Worm (Caenorhabditis elegans) whole organism, L3 larva: Measurements from ENCODE around the gene dsl-5.

Source experiments
- aly-2 ChIP-seq: fragments of 150-350 bp; optimal IDR thresholded peaks from 2 replicates; lab custom pipeline; 2014; ENCODE audit warnings: missing biosample characterization, missing genetic modification characterization
- ama-1 ChIP-seq: fragments of 150-350 bp; optimal IDR thresholded peaks from 2 replicates; lab custom pipeline; 2018
- ceh-82 ChIP-seq: fragments of 150-350 bp; optimal IDR thresholded peaks from 2 replicates; lab custom pipeline; 2014; ENCODE audit warnings: missing biosample characterization, missing genetic modification characterization
- daf-12 ChIP-seq: fragments of 150-350 bp; optimal IDR thresholded peaks from 2 replicates; lab custom pipeline; 2014; ENCODE audit warnings: missing biosample characterization, missing genetic modification reagents, missing genetic modification characterization
- egl-27 ChIP-seq: sonication (generic microtip); optimal IDR thresholded peaks from 4 replicates; lab custom pipeline; 2017; ENCODE audit warnings: missing biosample characterization, missing genetic modification reagents, missing genetic modification characterization
- egl-5 ChIP-seq: fragments of 150-350 bp; optimal IDR thresholded peaks from 2 replicates; lab custom pipeline; 2017; ENCODE audit warnings: missing biosample characterization, missing genetic modification reagents, missing genetic modification characterization, inconsistent platforms
- elt-2 ChIP-seq: sonication (generic microtip); optimal IDR thresholded peaks from 2 replicates; lab custom pipeline; 2016; ENCODE audit warnings: missing genetic modification reagents, mild to moderate bottlenecking, missing genetic modification characterization, missing compliant biosample characterization
- eor-1 ChIP-seq, 2 experiments: fragments of 150-350 bp; optimal IDR thresholded peaks; 2 replicates each; lab custom pipeline; 2014 to 2018; ENCODE audit warnings: missing biosample characterization in 2 of 2, missing genetic modification characterization in 2 of 2
- fos-1 ChIP-seq: fragments of 150-350 bp; optimal IDR thresholded peaks from 2 replicates; lab custom pipeline; 2014; ENCODE audit warnings: missing biosample characterization, missing genetic modification characterization
- hmg-11 ChIP-seq: sonication (generic microtip); optimal IDR thresholded peaks from 2 replicates; lab custom pipeline; 2016; ENCODE audit warnings: missing genetic modification characterization, missing compliant biosample characterization
- jun-1 ChIP-seq: fragments of 150-350 bp; optimal IDR thresholded peaks from 2 replicates; lab custom pipeline; 2014; ENCODE audit warnings: missing biosample characterization, missing genetic modification reagents, missing genetic modification characterization
- lin-15B ChIP-seq: fragments of 150-350 bp; optimal IDR thresholded peaks from 2 replicates; lab custom pipeline; 2014; ENCODE audit warnings: missing biosample characterization, missing genetic modification characterization
- lin-39 ChIP-seq: fragments of 150-350 bp; optimal IDR thresholded peaks from 2 replicates; lab custom pipeline; 2018; ENCODE audit warnings: missing biosample characterization, missing genetic modification reagents, missing genetic modification characterization
- mdl-1 ChIP-seq: fragments of 150-350 bp; optimal IDR thresholded peaks from 2 replicates; lab custom pipeline; 2014; ENCODE audit warnings: missing biosample characterization, missing genetic modification characterization
- nhr-23 ChIP-seq: fragments of 150-350 bp; optimal IDR thresholded peaks from 2 replicates; lab custom pipeline; 2014; ENCODE audit warnings: missing biosample characterization, missing genetic modification reagents, missing genetic modification characterization
- nhr-237 ChIP-seq: fragments of 150-350 bp; optimal IDR thresholded peaks from 2 replicates; lab custom pipeline; 2014; ENCODE audit warnings: missing biosample characterization, missing genetic modification characterization
- nhr-25 ChIP-seq: sonication (generic microtip); optimal IDR thresholded peaks from 2 replicates; lab custom pipeline; 2017; ENCODE audit warnings: missing biosample characterization, missing genetic modification characterization
- nhr-28 ChIP-seq: fragments of 150-350 bp; optimal IDR thresholded peaks from 2 replicates; lab custom pipeline; 2014; ENCODE audit warnings: missing biosample characterization, missing genetic modification characterization
- nhr-43 ChIP-seq: sonication (generic microtip); optimal IDR thresholded peaks from 2 replicates; lab custom pipeline; 2016; ENCODE audit warnings: mild to moderate bottlenecking, missing genetic modification characterization, missing compliant biosample characterization; ENCODE audit not compliant: poor library complexity, severe bottlenecking
- nhr-76 ChIP-seq: fragments of 150-350 bp; sonication (generic microtip); optimal IDR thresholded peaks from 5 replicates; lab custom pipeline; 2014; ENCODE audit warnings: missing biosample characterization, missing genetic modification characterization
- nhr-77 ChIP-seq: fragments of 150-350 bp; optimal IDR thresholded peaks from 2 replicates; lab custom pipeline; 2014; ENCODE audit warnings: missing biosample characterization, missing genetic modification characterization
- sea-2 ChIP-seq: fragments of 150-350 bp; sonication (generic microtip); optimal IDR thresholded peaks from 4 replicates; lab custom pipeline; 2014; ENCODE audit warnings: missing biosample characterization, missing genetic modification reagents, missing genetic modification characterization
- skn-1 ChIP-seq: fragments of 150-350 bp; optimal IDR thresholded peaks from 2 replicates; lab custom pipeline; 2014; ENCODE audit warnings: missing biosample characterization, missing genetic modification characterization
- snpc-4 ChIP-seq: fragments of 150-350 bp; optimal IDR thresholded peaks from 2 replicates; lab custom pipeline; 2014; ENCODE audit warnings: missing biosample characterization, missing genetic modification characterization
- tbx-2 ChIP-seq: sonication (generic microtip); optimal IDR thresholded peaks from 2 replicates; lab custom pipeline; 2016; ENCODE audit warnings: mild to moderate bottlenecking, missing genetic modification characterization, missing compliant biosample characterization
- unc-39 ChIP-seq: sonication (generic microtip); optimal IDR thresholded peaks from 4 replicates; lab custom pipeline; 2017; ENCODE audit warnings: missing biosample characterization, missing genetic modification characterization
- unc-62 ChIP-seq: fragments of 150-350 bp; sonication (generic microtip); optimal IDR thresholded peaks from 4 replicates; lab custom pipeline; 2014; ENCODE audit warnings: missing biosample characterization, missing genetic modification reagents, missing genetic modification characterization
- zag-1 ChIP-seq: fragments of 150-350 bp; optimal IDR thresholded peaks from 2 replicates; lab custom pipeline; 2014; ENCODE audit warnings: missing biosample characterization, missing genetic modification characterization
- ztf-4 ChIP-seq: fragments of 150-350 bp; optimal IDR thresholded peaks from 2 replicates; lab custom pipeline; 2014; ENCODE audit warnings: missing biosample characterization, missing genetic modification characterization

dsl-5 gene

DNA sequence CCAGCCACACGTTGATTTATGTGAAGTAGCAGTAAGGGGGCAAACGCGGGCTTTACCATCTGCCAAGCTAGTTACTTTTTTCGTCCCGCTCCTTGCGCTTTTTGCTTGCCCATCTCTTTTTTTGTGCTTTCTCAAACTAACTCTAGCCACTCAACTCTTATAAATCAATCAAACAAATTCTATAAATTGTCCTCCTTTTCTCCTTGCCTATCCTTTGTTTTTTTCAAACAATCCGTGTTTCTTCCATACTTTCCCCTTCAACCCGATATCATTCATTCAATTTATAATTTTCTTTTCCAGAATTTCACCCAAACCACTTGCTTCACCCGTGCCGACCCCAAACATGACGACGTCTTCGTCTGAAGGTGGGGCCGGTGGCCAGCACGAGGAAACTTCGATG is 50.6 kb downstream of the dsl-5 start, which contains the start of gene srgp-1:
Gene srgp-1, plus strand, starts transcription at position 301 of the 400 bp plus-strand sequence.
- TF ChIP-seq ztf-4 (tag; lab: Kevin White, UChicago), result no peak
- TF ChIP-seq snpc-4 (tag; lab: Kevin White, UChicago), result no peak
- TF ChIP-seq aly-2 (tag; lab: Kevin White, UChicago), result no peak
- TF ChIP-seq unc-39 (tag; lab: Kevin White, UChicago), result no peak
- TF ChIP-seq egl-27, result no peak
- no peak for TF ChIP-seq skn-1
- no peak for TF ChIP-seq nhr-77 (tag; lab: Kevin White, UChicago)
- no peak for TF ChIP-seq ceh-82 (tag; lab: Kevin White, UChicago)
- TF ChIP-seq lin-39 (tag; lab: Kevin White, UChicago), result no peak
- TF ChIP-seq nhr-76 (tag; lab: Kevin White, UChicago), result no peak
- TF ChIP-seq zag-1 (tag; lab: Kevin White, UChicago), result no peak
- no peak for TF ChIP-seq eor-1 (tag; optimal IDR thresholded peaks at IDR 0.05; lab: Kevin White, UChicago)
- no peak for TF ChIP-seq nhr-237 (tag; lab: Kevin White, UChicago)
- TF ChIP-seq nhr-28, result no peak
- no peak for TF ChIP-seq mdl-1 (tag; lab: Kevin White, UChicago)
- no peak for TF ChIP-seq nhr-23

DNA sequence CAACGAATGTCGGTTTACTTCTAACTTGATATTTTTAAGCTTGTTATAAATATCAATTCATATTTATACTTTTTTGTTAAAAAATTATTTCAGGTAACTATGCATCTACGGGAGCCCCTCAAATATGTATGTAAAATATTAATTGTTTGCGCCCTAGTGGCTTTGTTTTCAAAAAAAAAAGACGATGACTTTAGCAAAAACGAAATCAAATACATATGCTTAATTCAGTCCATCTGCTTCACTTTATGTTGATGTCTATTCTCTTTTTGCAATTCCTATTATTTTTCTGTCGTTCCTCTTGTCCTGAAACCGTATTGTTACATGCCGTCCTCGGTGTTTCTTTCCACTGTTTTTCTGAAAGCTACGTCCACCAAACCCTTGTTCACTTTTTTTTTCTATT is 51.0 kb downstream of the dsl-5 start:
- TF ChIP-seq jun-1 (tag; lab: Kevin White, UChicago) (no peak), lin-15B (tag; lab: Kevin White, UChicago) (no peak), daf-12 (tag; lab: Kevin White, UChicago) (no peak), elt-2 (tag; lab: Kevin White, UChicago) (no peak), nhr-77 (tag; lab: Kevin White, UChicago) (no peak), hmg-11 (tag; lab: Kevin White, UChicago) (no peak), nhr-43 (tag; lab: Kevin White, UChicago) (no peak), fos-1 (tag; lab: Kevin White, UChicago) (no peak), unc-62 (GFP tag; lab: Kevin White, UChicago) (no peak), nhr-25 (tag; lab: Kevin White, UChicago) (no peak), sea-2 (no peak), aly-2 (tag; lab: Kevin White, UChicago) (no peak), egl-5 (tag; lab: Kevin White, UChicago) (no peak), tbx-2 (tag; lab: Kevin White, UChicago) (no peak), lin-39 (tag; lab: Kevin White, UChicago) (no peak), zag-1 (tag; lab: Kevin White, UChicago) (no peak), ama-1 (no peak), ztf-4 (tag; lab: Kevin White, UChicago) (no peak)
